Worm (Caenorhabditis elegans) whole organism, L1 larva: ENCODE data around the gene sre-43.

Experiments
- ama-1 ChIP-seq: fragments of 150-350 bp; optimal IDR thresholded peaks from 2 replicates; lab custom pipeline; 2014
- ceh-82 ChIP-seq, 3 experiments: fragments of 150-350 bp in 1 of 3; sonication (generic microtip) in 2 of 3; optimal IDR thresholded peaks; 2 replicates each; lab custom pipeline; 2014 to 2017; ENCODE audit warnings: missing biosample characterization in 3 of 3, missing genetic modification characterization in 3 of 3
- fkh-10 ChIP-seq: sonication (generic microtip); optimal IDR thresholded peaks from 2 replicates; lab custom pipeline; 2017; ENCODE audit warnings: missing biosample characterization, missing genetic modification reagents, missing genetic modification characterization
- lir-3 ChIP-seq: sonication (generic microtip); optimal IDR thresholded peaks from 2 replicates; lab custom pipeline; 2016; ENCODE audit warnings: mild to moderate bottlenecking, missing genetic modification characterization, moderate library complexity, missing compliant biosample characterization; ENCODE audit not compliant: poor library complexity
- pag-3 ChIP-seq: sonication (generic microtip); optimal IDR thresholded peaks from 2 replicates; lab custom pipeline; 2017; ENCODE audit warnings: missing genetic modification characterization, mild to moderate bottlenecking, missing compliant biosample characterization, antibody characterized with exemption, borderline replicate concordance; ENCODE audit not compliant: insufficient read depth
- skn-1 ChIP-seq: fragments of 150-350 bp; optimal IDR thresholded peaks from 2 replicates; lab custom pipeline; 2014; ENCODE audit warnings: missing biosample characterization, missing genetic modification characterization
- snpc-4 ChIP-seq: fragments of 150-350 bp; optimal IDR thresholded peaks from 2 replicates; lab custom pipeline; 2014; ENCODE audit warnings: missing biosample characterization, missing genetic modification characterization
- unc-130 ChIP-seq: fragments of 150-350 bp; optimal IDR thresholded peaks from 2 replicates; lab custom pipeline; 2017; ENCODE audit warnings: missing biosample characterization, missing genetic modification characterization, inconsistent platforms
- ztf-4 ChIP-seq: fragments of 150-350 bp; optimal IDR thresholded peaks from 2 replicates; lab custom pipeline; 2014; ENCODE audit warnings: missing biosample characterization, missing genetic modification characterization

ce11 chrII:13951986-13952385, 16.9 kb downstream of the sre-43 start:
- TF ChIP-seq lir-3, result no peak
- TF ChIP-seq pag-3 (tag; lab: Kevin White, UChicago), result no peak
- no peak for TF ChIP-seq skn-1
- TF ChIP-seq ama-1 (lab: Kevin White, UChicago), result no peak
- TF ChIP-seq snpc-4, result no peak
- no peak for TF ChIP-seq unc-130 (tag; lab: Kevin White, UChicago)
- no peak for TF ChIP-seq fkh-10 (GFP tag; lab: Kevin White, UChicago)
- TF ChIP-seq ceh-82 (tag; optimal IDR thresholded peaks at IDR 0.05; lab: Kevin White, UChicago), result no peak
- TF ChIP-seq ztf-4, result no peak
